Worm (Caenorhabditis elegans) whole organism, L3 larva: ENCODE measurements around the gene rpl-12.

ENCODE experiments used
- ceh-16 ChIP-seq: sonication (generic microtip); optimal IDR thresholded peaks from 2 replicates; lab custom pipeline; 2017; ENCODE audit warnings: missing biosample characterization, missing genetic modification characterization
- ceh-82 ChIP-seq: fragments of 150-350 bp; optimal IDR thresholded peaks from 2 replicates; lab custom pipeline; 2014; ENCODE audit warnings: missing biosample characterization, missing genetic modification characterization
- ceh-9 ChIP-seq: sonication (generic microtip); optimal IDR thresholded peaks from 2 replicates; lab custom pipeline; 2018; ENCODE audit warnings: missing biosample characterization, missing genetic modification characterization
- egl-27 ChIP-seq: sonication (generic microtip); optimal IDR thresholded peaks from 4 replicates; lab custom pipeline; 2017; ENCODE audit warnings: missing biosample characterization, missing genetic modification reagents, missing genetic modification characterization
- lin-15B ChIP-seq: fragments of 150-350 bp; optimal IDR thresholded peaks from 2 replicates; lab custom pipeline; 2014; ENCODE audit warnings: missing biosample characterization, missing genetic modification characterization
- nhr-11 ChIP-seq: fragments of 150-350 bp; optimal IDR thresholded peaks from 2 replicates; lab custom pipeline; 2014; ENCODE audit warnings: missing biosample characterization, missing genetic modification characterization
- nhr-12 ChIP-seq: fragments of 150-350 bp; optimal IDR thresholded peaks from 2 replicates; lab custom pipeline; 2014; ENCODE audit warnings: missing biosample characterization, missing genetic modification characterization
- nhr-237 ChIP-seq: fragments of 150-350 bp; optimal IDR thresholded peaks from 2 replicates; lab custom pipeline; 2014; ENCODE audit warnings: missing biosample characterization, missing genetic modification characterization
- nhr-77 ChIP-seq: fragments of 150-350 bp; optimal IDR thresholded peaks from 2 replicates; lab custom pipeline; 2014; ENCODE audit warnings: missing biosample characterization, missing genetic modification characterization
- snpc-4 ChIP-seq: fragments of 150-350 bp; optimal IDR thresholded peaks from 2 replicates; lab custom pipeline; 2014; ENCODE audit warnings: missing biosample characterization, missing genetic modification characterization
- unc-39 ChIP-seq: sonication (generic microtip); optimal IDR thresholded peaks from 4 replicates; lab custom pipeline; 2017; ENCODE audit warnings: missing biosample characterization, missing genetic modification characterization
- unc-62 ChIP-seq: fragments of 150-350 bp; sonication (generic microtip); optimal IDR thresholded peaks from 4 replicates; lab custom pipeline; 2014; ENCODE audit warnings: missing biosample characterization, missing genetic modification reagents, missing genetic modification characterization
- zag-1 ChIP-seq: fragments of 150-350 bp; optimal IDR thresholded peaks from 2 replicates; lab custom pipeline; 2014; ENCODE audit warnings: missing biosample characterization, missing genetic modification characterization
- ztf-11 ChIP-seq: fragments of 150-350 bp; optimal IDR thresholded peaks from 2 replicates; lab custom pipeline; 2014; ENCODE audit warnings: missing biosample characterization, missing genetic modification characterization

ce11 chrIV:13236485-13236884 is 4.0 kb downstream of the rpl-12 start, which contains the start of gene pwp-1:
- TF ChIP-seq nhr-237 (no peak), nhr-77 (tag; lab: Kevin White, UChicago) (no peak), ceh-16 (no peak), snpc-4 (tag; lab: Kevin White, UChicago) (no peak), ceh-9 (tag; lab: Kevin White, UChicago) (no peak), nhr-12 (tag; lab: Kevin White, UChicago) (no peak), lin-15B (tag; lab: Kevin White, UChicago) (no peak), unc-62 (GFP tag; lab: Kevin White, UChicago) (no peak), egl-27 (no peak), zag-1 (no peak), ztf-11 (tag; lab: Kevin White, UChicago) (no peak), unc-39 (no peak), ceh-82 (tag; lab: Kevin White, UChicago) (no peak), nhr-11 (tag; lab: Kevin White, UChicago) (no peak)
